Worm (Caenorhabditis elegans) whole organism, L3 larva: ENCODE results near the gene T07E3.4.
A peak's percentile ranks its signal among the peaks of the same experiment; 100 is the strongest.

ENCODE experiments used
- ceh-82 ChIP-seq: fragments of 150-350 bp; optimal IDR thresholded peaks from 2 replicates; lab custom pipeline; 2014; ENCODE audit warnings: missing biosample characterization, missing genetic modification characterization
- jun-1 ChIP-seq: fragments of 150-350 bp; optimal IDR thresholded peaks from 2 replicates; lab custom pipeline; 2014; ENCODE audit warnings: missing biosample characterization, missing genetic modification reagents, missing genetic modification characterization
- lin-39 ChIP-seq: fragments of 150-350 bp; optimal IDR thresholded peaks from 2 replicates; lab custom pipeline; 2018; ENCODE audit warnings: missing biosample characterization, missing genetic modification reagents, missing genetic modification characterization
- nfya-1 ChIP-seq: sonication (generic microtip); optimal IDR thresholded peaks from 2 replicates; lab custom pipeline; 2017; ENCODE audit warnings: missing genetic modification characterization, mild to moderate bottlenecking, missing compliant biosample characterization, antibody characterized with exemption, moderate library complexity; ENCODE audit not compliant: insufficient read depth
- nhr-12 ChIP-seq: fragments of 150-350 bp; optimal IDR thresholded peaks from 2 replicates; lab custom pipeline; 2014; ENCODE audit warnings: missing biosample characterization, missing genetic modification characterization
- nhr-237 ChIP-seq: fragments of 150-350 bp; optimal IDR thresholded peaks from 2 replicates; lab custom pipeline; 2014; ENCODE audit warnings: missing biosample characterization, missing genetic modification characterization
- nhr-76 ChIP-seq: fragments of 150-350 bp; sonication (generic microtip); optimal IDR thresholded peaks from 5 replicates; lab custom pipeline; 2014; ENCODE audit warnings: missing biosample characterization, missing genetic modification characterization
- pha-4 ChIP-seq: fragments of 150-350 bp; optimal IDR thresholded peaks from 2 replicates; lab custom pipeline; 2014; ENCODE audit warnings: missing biosample characterization, missing genetic modification reagents, missing genetic modification characterization
- skn-1 ChIP-seq: fragments of 150-350 bp; optimal IDR thresholded peaks from 2 replicates; lab custom pipeline; 2014; ENCODE audit warnings: missing biosample characterization, missing genetic modification characterization
- snpc-4 ChIP-seq: fragments of 150-350 bp; optimal IDR thresholded peaks from 2 replicates; lab custom pipeline; 2014; ENCODE audit warnings: missing biosample characterization, missing genetic modification characterization
- tbx-2 ChIP-seq: sonication (generic microtip); optimal IDR thresholded peaks from 2 replicates; lab custom pipeline; 2016; ENCODE audit warnings: mild to moderate bottlenecking, missing genetic modification characterization, missing compliant biosample characterization

DNA sequence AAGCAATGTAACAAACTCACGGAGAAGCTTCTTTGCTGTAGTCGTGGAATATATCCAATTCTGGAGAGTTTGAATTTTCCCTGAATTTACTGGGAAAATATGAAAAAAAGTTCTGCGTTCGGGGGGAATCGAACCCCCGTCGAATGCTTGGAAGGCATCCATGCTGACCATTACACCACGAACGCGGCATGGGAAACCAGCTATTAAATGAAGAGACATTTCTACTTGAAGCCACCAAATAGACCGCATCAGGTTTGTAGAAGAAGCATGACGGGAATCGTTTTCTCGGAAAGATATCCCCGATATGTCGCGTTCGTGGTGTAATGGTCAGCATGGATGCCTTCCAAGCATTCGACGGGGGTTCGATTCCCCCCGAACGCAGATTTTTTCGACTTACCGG is 9.3 kb upstream of the T07E3.4 start:
- no peak for TF ChIP-seq ceh-82 (tag; lab: Kevin White, UChicago)
- TF ChIP-seq jun-1 (tag; lab: Kevin White, UChicago): no peak
- TF ChIP-seq nhr-76 (tag; lab: Kevin White, UChicago): no peak
- no peak for TF ChIP-seq nhr-237 (tag; lab: Kevin White, UChicago)
- TF ChIP-seq snpc-4 (tag; lab: Kevin White, UChicago): no peak
- peak; percentile 39 for TF ChIP-seq nfya-1 (tag; lab: Kevin White, UChicago)
- TF ChIP-seq tbx-2: peak; percentile 28
- TF ChIP-seq nhr-12 (tag; lab: Kevin White, UChicago): no peak
- TF ChIP-seq pha-4 (tag; lab: Kevin White, UChicago): peak; percentile 46
- no peak for TF ChIP-seq skn-1 (tag; lab: Kevin White, UChicago)
- no peak for TF ChIP-seq lin-39 (tag; lab: Kevin White, UChicago)
